Worm (Caenorhabditis elegans): ENCODE results near the gene F49C12.9.

ce11 chrIV:9336538-9337090 is 20.6 kb upstream of the F49C12.9 start, which contains the start of gene T20D3.5:
- TF ChIP-seq him-1 (tag; optimal IDR thresholded peaks at IDR 0.05) (no peak), dao-5 (tag; optimal IDR thresholded peaks at IDR 0.05) (no peak), W03F9.2 (tag; optimal IDR thresholded peaks at IDR 0.05) (no peak)
